Worm (Caenorhabditis elegans): ENCODE data around the gene F34H10.3.

F34H10.3 gene

ce11 chrX:9676009-9676408 is 41.2 kb upstream of the F34H10.3 start:
- TF ChIP-seq nhr-25 (tag; optimal IDR thresholded peaks at IDR 0.05): no peak
- TF ChIP-seq F13H6.1 (tag; optimal IDR thresholded peaks at IDR 0.05): no peak
- TF ChIP-seq ama-1 (optimal IDR thresholded peaks at IDR 0.05): no peak
- TF ChIP-seq sma-3 (GFP tag; optimal IDR thresholded peaks at IDR 0.05): no peak
- no peak for TF ChIP-seq lin-13 (GFP tag; optimal IDR thresholded peaks at IDR 0.05)
- TF ChIP-seq dmd-4 (tag; optimal IDR thresholded peaks at IDR 0.05): no peak
- no peak for TF ChIP-seq mdl-1 (tag; optimal IDR thresholded peaks at IDR 0.05)
- TF ChIP-seq skn-1 (tag; optimal IDR thresholded peaks at IDR 0.05): no peak
- no peak for TF ChIP-seq sem-4 (tag; optimal IDR thresholded peaks at IDR 0.05)
- no peak for TF ChIP-seq nhr-77 (tag; optimal IDR thresholded peaks at IDR 0.05)
- TF ChIP-seq elt-1 (tag; optimal IDR thresholded peaks at IDR 0.05): no peak
- TF ChIP-seq snpc-4 (tag; optimal IDR thresholded peaks at IDR 0.05): no peak
- no peak for TF ChIP-seq mab-5 (tag; optimal IDR thresholded peaks at IDR 0.05)
- no peak for TF ChIP-seq nhr-10 (tag; optimal IDR thresholded peaks at IDR 0.05)
- TF ChIP-seq unc-39 (tag; optimal IDR thresholded peaks at IDR 0.05): no peak
- no peak for TF ChIP-seq nhr-11 (tag; optimal IDR thresholded peaks at IDR 0.05)
- TF ChIP-seq blmp-1 (tag; optimal IDR thresholded peaks at IDR 0.05; ENCODE audit: insufficient read depth): no peak
- TF ChIP-seq Y55F3AM.14 (GFP tag; optimal IDR thresholded peaks at IDR 0.05): no peak

ce11 chrX:9674799-9675198 is 40.0 kb upstream of the F34H10.3 start, which contains the start of gene C43C3.4:
C43C3.4 (minus strand) TSS chrX:9674899.
- TF ChIP-seq mbf-1 (tag; optimal IDR thresholded peaks at IDR 0.05): no peak
- no peak for TF ChIP-seq unc-55 (GFP tag; optimal IDR thresholded peaks at IDR 0.05)
- no peak for TF ChIP-seq sma-3 (GFP tag; optimal IDR thresholded peaks at IDR 0.05)
- TF ChIP-seq elt-3 (tag; optimal IDR thresholded peaks at IDR 0.05): no peak
- no peak for TF ChIP-seq ztf-1 (GFP tag; conservative IDR thresholded peaks at IDR 0.05)
- TF ChIP-seq sem-4 (tag; optimal IDR thresholded peaks at IDR 0.05): no peak

ce11 chrX:9673228-9673627 is 38.4 kb upstream of the F34H10.3 start:
- TF ChIP-seq skn-1 (tag; optimal IDR thresholded peaks at IDR 0.05) (no peak), lsy-2 (tag; optimal IDR thresholded peaks at IDR 0.05) (peak in 1 of 2 experiments; percentile 1), sma-9 (GFP tag; optimal IDR thresholded peaks at IDR 0.05) (peak; percentile 24), sma-9 (tag; optimal IDR thresholded peaks at IDR 0.05) (no peak), fos-1 (tag; optimal IDR thresholded peaks at IDR 0.05) (peak; percentile 46)

- no peak for TF ChIP-seq ceh-82 (tag; optimal IDR thresholded peaks at IDR 0.05)
- TF ChIP-seq egl-27 (tag; optimal IDR thresholded peaks at IDR 0.05): no peak
- TF ChIP-seq zag-1 (tag; optimal IDR thresholded peaks at IDR 0.05): peak; percentile 12
- TF ChIP-seq blmp-1 (tag; optimal IDR thresholded peaks at IDR 0.05; ENCODE audit: insufficient read depth): no peak
- no peak for TF ChIP-seq nhr-12 (tag; optimal IDR thresholded peaks at IDR 0.05)
- no peak for TF ChIP-seq gmeb-1 (tag; optimal IDR thresholded peaks at IDR 0.05)
- no peak for TF ChIP-seq skn-1 (tag; optimal IDR thresholded peaks at IDR 0.05)
- peak in 1 of 2 experiments; percentile 22 for TF ChIP-seq lsy-2 (tag; optimal IDR thresholded peaks at IDR 0.05)
- TF ChIP-seq unc-39 (tag; optimal IDR thresholded peaks at IDR 0.05): no peak
- TF ChIP-seq lin-11 (tag; optimal IDR thresholded peaks at IDR 0.05): no peak
- TF ChIP-seq fos-1 (tag; optimal IDR thresholded peaks at IDR 0.05): no peak
- no peak for TF ChIP-seq R02D3.7 (tag; optimal IDR thresholded peaks at IDR 0.05)
- TF ChIP-seq nhr-10 (tag; optimal IDR thresholded peaks at IDR 0.05): no peak
- no peak for TF ChIP-seq nhr-6 (tag; optimal IDR thresholded peaks at IDR 0.05)
- TF ChIP-seq ZK546.5 (tag; optimal IDR thresholded peaks at IDR 0.05): no peak
- no peak for TF ChIP-seq aly-2 (tag; optimal IDR thresholded peaks at IDR 0.05)
- TF ChIP-seq F13H6.1 (tag; optimal IDR thresholded peaks at IDR 0.05): peak; percentile 59
- no peak for TF ChIP-seq snpc-4 (tag; optimal IDR thresholded peaks at IDR 0.05)
- TF ChIP-seq mab-5 (tag; optimal IDR thresholded peaks at IDR 0.05): no peak
- TF ChIP-seq nhr-77 (tag; optimal IDR thresholded peaks at IDR 0.05): no peak
- TF ChIP-seq ama-1 (optimal IDR thresholded peaks at IDR 0.05): no peak
- no peak for TF ChIP-seq ztf-11 (tag; optimal IDR thresholded peaks at IDR 0.05)
- TF ChIP-seq elt-1 (tag; optimal IDR thresholded peaks at IDR 0.05): no peak
- TF ChIP-seq unc-55 (GFP tag; optimal IDR thresholded peaks at IDR 0.05): peak; percentile 39
- TF ChIP-seq elt-3 (tag; optimal IDR thresholded peaks at IDR 0.05): no peak
- no peak for TF ChIP-seq nhr-25 (tag; optimal IDR thresholded peaks at IDR 0.05)
- peak in 1 of 2 experiments; percentile 46 for TF ChIP-seq mdl-1 (tag; optimal IDR thresholded peaks at IDR 0.05)
- TF ChIP-seq mbf-1 (tag; optimal IDR thresholded peaks at IDR 0.05): no peak
- TF ChIP-seq unc-62 (GFP tag; optimal IDR thresholded peaks at IDR 0.05): no peak
- TF ChIP-seq nhr-23 (tag; optimal IDR thresholded peaks at IDR 0.05): no peak
- TF ChIP-seq C34F6.9 (tag; optimal IDR thresholded peaks at IDR 0.05): peak; percentile 40
- TF ChIP-seq alr-1 (tag; optimal IDR thresholded peaks at IDR 0.05): no peak
- no peak for TF ChIP-seq nhr-21 (tag; optimal IDR thresholded peaks at IDR 0.05)
- TF ChIP-seq lin-13 (GFP tag; optimal IDR thresholded peaks at IDR 0.05): peak; percentile 3
- TF ChIP-seq ztf-1 (GFP tag; conservative IDR thresholded peaks at IDR 0.05): no peak
- no peak for TF ChIP-seq sma-9 (GFP tag; optimal IDR thresholded peaks at IDR 0.05)
- no peak for TF ChIP-seq sma-9 (tag; optimal IDR thresholded peaks at IDR 0.05)
- TF ChIP-seq nhr-11 (tag; optimal IDR thresholded peaks at IDR 0.05): no peak
- TF ChIP-seq crh-2 (tag; optimal IDR thresholded peaks at IDR 0.05): peak; percentile 6
- peak; percentile 55 for TF ChIP-seq nhr-129 (tag; optimal IDR thresholded peaks at IDR 0.05)
- no peak for TF ChIP-seq sem-4 (tag; optimal IDR thresholded peaks at IDR 0.05)
- TF ChIP-seq ztf-4 (tag; optimal IDR thresholded peaks at IDR 0.05): no peak
- no peak for TF ChIP-seq nhr-237 (tag; optimal IDR thresholded peaks at IDR 0.05)
These were observed 33.7 kb upstream of the F34H10.3 start, which contains the start of gene T14B1.1 for ce11 chrX:9668554-9668953. T14B1.1 (minus strand) TSS chrX:9668723.

Data from whole organism, L2 larva.